Fruit fly (Drosophila melanogaster) Kc167 (cell line): ENCODE results near the gene CG13921.

Source experiments
- Myc ChIP-seq: fragments of >200 bp; optimal IDR thresholded peaks from 2 replicates; lab custom pipeline; 2017; ENCODE audit warnings: missing external identifiers
- h ChIP-seq: fragments of >200 bp; optimal IDR thresholded peaks from 3 replicates; lab custom pipeline; 2018; ENCODE audit warnings: missing external identifiers
- insv ChIP-seq: fragments of >200 bp; optimal IDR thresholded peaks from 3 replicates; lab custom pipeline; 2018; ENCODE audit warnings: missing external identifiers
- psq ChIP-seq: fragments of >200 bp; optimal IDR thresholded peaks from 2 replicates; lab custom pipeline; 2017; ENCODE audit warnings: missing external identifiers
- ttk ChIP-seq: sonication (Bioruptor generic); optimal IDR thresholded peaks from 2 replicates; lab custom pipeline; 2017; ENCODE audit warnings: missing external identifiers

DNA sequence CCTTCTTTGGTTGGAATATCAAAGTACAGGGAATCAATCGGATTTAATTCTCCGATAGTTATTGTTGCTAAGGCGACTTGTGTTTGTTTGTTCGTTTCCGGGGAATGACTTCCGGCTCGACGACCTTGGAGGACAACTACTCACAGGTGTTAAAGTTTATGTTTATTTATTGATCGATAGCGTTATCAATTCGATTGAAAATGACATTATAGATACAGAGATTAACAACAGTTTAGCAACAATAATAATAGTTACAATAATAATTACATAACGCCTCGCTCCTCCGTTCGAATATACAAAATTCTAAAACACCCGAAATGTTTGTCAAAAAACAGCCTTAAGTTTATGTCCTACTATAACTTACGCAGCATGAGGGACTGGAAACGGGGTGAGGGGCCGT is 25.0 kb downstream of the CG13921 start, which contains the start of gene Dhc62B:
- no peak for TF ChIP-seq insv (lab: Kevin White, UChicago)
- no peak for TF ChIP-seq h (lab: Kevin White, UChicago)
- TF ChIP-seq Myc, result no peak
- TF ChIP-seq ttk, result no peak
- TF ChIP-seq psq (lab: Kevin White, UChicago), result no peak
